Worm (Caenorhabditis elegans): ENCODE measurements around the gene C53D6.4.

C53D6.4 gene

DNA sequence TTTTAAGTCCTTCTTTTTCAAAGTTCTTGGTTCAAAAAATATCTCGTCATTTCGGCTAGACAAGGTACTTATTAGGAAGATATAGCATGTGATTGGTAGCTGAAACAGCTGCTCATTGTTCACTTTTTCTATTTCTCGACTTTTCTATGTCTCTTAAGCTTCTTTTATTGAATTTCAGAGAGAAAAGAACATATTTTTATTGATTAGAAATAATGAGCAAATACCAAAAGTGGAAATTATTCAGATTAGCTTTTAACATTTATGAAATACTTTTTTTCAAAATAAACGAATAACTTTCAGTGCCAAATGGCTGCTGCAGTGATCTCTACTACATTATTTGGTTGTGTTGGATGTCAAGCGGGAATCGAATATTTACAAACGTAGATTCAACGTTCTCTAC, 36.2 kb downstream of the C53D6.4 start, which contains the start of gene nstp-1:
Gene nstp-1, plus strand, starts transcription at position 301 of the 400 bp plus-strand sequence.
- TF ChIP-seq elt-3 (tag; optimal IDR thresholded peaks at IDR 0.05): no peak
- no peak for TF ChIP-seq nhr-12 (tag; optimal IDR thresholded peaks at IDR 0.05)
- no peak for TF ChIP-seq ceh-9 (tag; optimal IDR thresholded peaks at IDR 0.05)
- no peak for TF ChIP-seq zag-1 (tag; optimal IDR thresholded peaks at IDR 0.05)
- no peak for TF ChIP-seq mdl-1 (tag; optimal IDR thresholded peaks at IDR 0.05)
- TF ChIP-seq snpc-4 (tag; optimal IDR thresholded peaks at IDR 0.05): no peak
- TF ChIP-seq R02D3.7 (tag; optimal IDR thresholded peaks at IDR 0.05): no peak
- TF ChIP-seq ama-1 (optimal IDR thresholded peaks at IDR 0.05): no peak
- TF ChIP-seq elt-1 (tag; optimal IDR thresholded peaks at IDR 0.05): no peak
- no peak for TF ChIP-seq elt-2 (tag; optimal IDR thresholded peaks at IDR 0.05)
- TF ChIP-seq skn-1 (tag; optimal IDR thresholded peaks at IDR 0.05): no peak
- no peak for TF ChIP-seq jun-1 (tag; optimal IDR thresholded peaks at IDR 0.05)

ce11 chrIV:8979695-8980094, 41.0 kb downstream of the C53D6.4 start, which contains the start of gene col-119:
Gene col-119, minus strand, starts transcription at chrIV:8979795.
- TF ChIP-seq sea-2 (GFP tag; optimal IDR thresholded peaks at IDR 0.05) (no peak), daf-12 (tag; optimal IDR thresholded peaks at IDR 0.05) (no peak), elt-3 (tag; optimal IDR thresholded peaks at IDR 0.05) (no peak)

DNA sequence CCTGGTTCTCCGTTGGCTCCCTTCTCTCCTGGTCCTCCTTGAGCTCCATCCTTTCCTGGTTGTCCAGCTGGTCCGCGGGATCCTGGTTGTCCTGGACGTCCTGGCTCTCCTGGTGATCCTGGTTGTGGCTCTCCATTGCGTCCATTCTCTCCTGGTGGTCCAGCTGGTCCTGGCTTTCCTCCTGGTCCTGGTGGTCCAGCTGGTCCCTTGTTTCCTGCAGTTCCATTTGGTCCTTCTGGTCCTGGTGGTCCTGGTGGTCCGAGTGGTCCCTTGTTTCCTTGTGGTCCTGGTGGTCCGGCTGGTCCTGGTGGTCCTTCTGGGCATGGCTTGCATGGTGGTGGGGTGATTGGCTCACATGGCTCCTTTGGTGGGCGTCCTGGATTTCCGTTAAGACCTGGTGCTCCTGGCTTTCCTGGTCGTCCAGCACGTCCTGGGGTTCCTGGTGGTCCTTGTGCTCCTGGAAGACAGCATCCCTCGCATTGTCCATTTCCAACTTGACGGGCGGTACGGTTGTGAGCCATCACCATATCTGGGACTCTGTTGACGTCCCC, 41.6 kb downstream of the C53D6.4 start:
- TF ChIP-seq ceh-28 (tag; optimal IDR thresholded peaks at IDR 0.05) (no peak), aly-2 (tag; optimal IDR thresholded peaks at IDR 0.05) (no peak), nhr-11 (tag; optimal IDR thresholded peaks at IDR 0.05) (no peak), nhr-76 (tag; optimal IDR thresholded peaks at IDR 0.05) (no peak), nhr-25 (tag; optimal IDR thresholded peaks at IDR 0.05) (no peak), nhr-43 (tag; optimal IDR thresholded peaks at IDR 0.05; ENCODE audit: poor library complexity, severe bottlenecking) (no peak), hmg-11 (tag; optimal IDR thresholded peaks at IDR 0.05) (no peak), ceh-9 (tag; optimal IDR thresholded peaks at IDR 0.05) (no peak), fkh-10 (GFP tag; optimal IDR thresholded peaks at IDR 0.05) (no peak), elt-1 (tag; optimal IDR thresholded peaks at IDR 0.05) (no peak), lin-15B (tag; optimal IDR thresholded peaks at IDR 0.05) (no peak), ztf-4 (tag; optimal IDR thresholded peaks at IDR 0.05) (no peak), ceh-16 (tag; optimal IDR thresholded peaks at IDR 0.05) (no peak), unc-62 (GFP tag; optimal IDR thresholded peaks at IDR 0.05) (no peak)

DNA sequence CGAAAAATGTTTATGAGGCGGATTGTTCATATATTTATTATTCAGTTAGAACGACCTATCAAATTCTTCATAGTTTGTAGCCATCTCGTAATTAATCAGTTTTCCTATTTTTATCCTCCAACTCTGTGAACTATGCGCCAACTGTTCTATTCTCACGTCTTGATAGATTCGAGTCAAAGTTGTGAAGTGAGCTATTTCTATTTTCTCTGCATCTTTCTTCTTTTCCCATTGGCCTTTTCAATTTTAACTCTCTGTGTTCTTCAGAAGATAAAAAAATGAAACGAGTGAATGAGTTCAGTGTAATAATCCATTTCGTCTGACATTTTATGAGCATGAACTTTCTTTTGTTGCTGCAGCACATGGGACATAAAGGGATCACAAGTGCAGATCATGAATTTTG, 42.7 kb downstream of the C53D6.4 start:
- TF ChIP-seq nhr-11 (tag; optimal IDR thresholded peaks at IDR 0.05): peak; percentile 17
- no peak for TF ChIP-seq elt-1 (tag; optimal IDR thresholded peaks at IDR 0.05)
- TF ChIP-seq jun-1 (tag; optimal IDR thresholded peaks at IDR 0.05): no peak
- no peak for TF ChIP-seq pha-4 (tag; optimal IDR thresholded peaks at IDR 0.05)
- peak; percentile 7 for TF ChIP-seq nfya-1 (tag; optimal IDR thresholded peaks at IDR 0.05; ENCODE audit: insufficient read depth)
- TF ChIP-seq mdl-1 (tag; optimal IDR thresholded peaks at IDR 0.05): no peak
- TF ChIP-seq egl-27 (tag; optimal IDR thresholded peaks at IDR 0.05): no peak
- no peak for TF ChIP-seq ceh-82 (tag; optimal IDR thresholded peaks at IDR 0.05)
- TF ChIP-seq ama-1 (optimal IDR thresholded peaks at IDR 0.05): no peak
- TF ChIP-seq fkh-2 (tag; optimal IDR thresholded peaks at IDR 0.05): no peak
- no peak for TF ChIP-seq nhr-12 (tag; optimal IDR thresholded peaks at IDR 0.05)
- no peak for TF ChIP-seq elt-2 (tag; optimal IDR thresholded peaks at IDR 0.05)
- no peak for TF ChIP-seq nhr-237 (tag; optimal IDR thresholded peaks at IDR 0.05)

DNA sequence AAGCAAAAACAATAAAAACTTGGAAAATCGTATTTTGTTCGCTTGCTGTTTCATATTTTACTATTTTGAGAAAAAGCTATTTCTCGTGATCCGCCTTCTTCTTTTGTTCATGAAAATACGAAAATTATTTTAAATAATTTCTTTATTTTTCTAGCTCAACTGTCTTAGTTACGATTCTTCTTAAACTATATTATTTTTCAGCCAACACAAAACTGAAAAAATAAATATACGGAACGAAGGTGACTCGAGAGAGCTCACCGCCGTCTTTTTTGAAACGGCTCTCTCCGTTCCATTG, 45.5 kb downstream of the C53D6.4 start, which contains the start of gene pdzd-8:
Gene pdzd-8, plus strand, starts transcription at position 196 of the 295 bp plus-strand sequence.
- TF ChIP-seq ztf-4 (tag; optimal IDR thresholded peaks at IDR 0.05): no peak
- TF ChIP-seq ceh-28 (tag; optimal IDR thresholded peaks at IDR 0.05): no peak
- TF ChIP-seq zag-1 (tag; optimal IDR thresholded peaks at IDR 0.05): no peak
- TF ChIP-seq nhr-76 (tag; optimal IDR thresholded peaks at IDR 0.05): no peak
- TF ChIP-seq elt-2 (tag; optimal IDR thresholded peaks at IDR 0.05): no peak
- no peak for TF ChIP-seq ama-1 (optimal IDR thresholded peaks at IDR 0.05)
- no peak for TF ChIP-seq elt-3 (tag; optimal IDR thresholded peaks at IDR 0.05)
- TF ChIP-seq snpc-4 (tag; optimal IDR thresholded peaks at IDR 0.05): no peak
- TF ChIP-seq fkh-2 (tag; optimal IDR thresholded peaks at IDR 0.05): no peak
- no peak for TF ChIP-seq ceh-9 (tag; optimal IDR thresholded peaks at IDR 0.05)
- no peak for TF ChIP-seq unc-62 (GFP tag; optimal IDR thresholded peaks at IDR 0.05)
- TF ChIP-seq egl-5 (tag; optimal IDR thresholded peaks at IDR 0.05): no peak
- no peak for TF ChIP-seq ztf-11 (tag; optimal IDR thresholded peaks at IDR 0.05)
- TF ChIP-seq nhr-12 (tag; optimal IDR thresholded peaks at IDR 0.05): no peak
- TF ChIP-seq nhr-67 (tag; optimal IDR thresholded peaks at IDR 0.05): no peak
- no peak for TF ChIP-seq elt-1 (tag; optimal IDR thresholded peaks at IDR 0.05)
- TF ChIP-seq jun-1 (tag; optimal IDR thresholded peaks at IDR 0.05): no peak
- no peak for TF ChIP-seq fos-1 (tag; optimal IDR thresholded peaks at IDR 0.05)
- no peak for TF ChIP-seq nhr-237 (tag; optimal IDR thresholded peaks at IDR 0.05)

All from whole organism, L3 larva.